Worm (Caenorhabditis elegans) whole organism, L1 larva: Measurements from ENCODE around the gene ZK856.14.

Experiments used
- C34B4.2 ChIP-seq: sonication (generic microtip); optimal IDR thresholded peaks from 2 replicates; lab custom pipeline; 2017; ENCODE audit warnings: mild to moderate bottlenecking, missing genetic modification characterization, missing compliant biosample characterization
- alr-1 ChIP-seq: fragments of 200-800 bp; sonication (Bioruptor generic); optimal IDR thresholded peaks from 2 replicates; lab custom pipeline; 2018; ENCODE audit warnings: borderline replicate concordance, mild to moderate bottlenecking, missing genetic modification characterization, missing compliant biosample characterization
- blmp-1 ChIP-seq: fragments of 150-350 bp; optimal IDR thresholded peaks from 2 replicates; lab custom pipeline; 2014; ENCODE audit warnings: missing biosample characterization, missing genetic modification characterization
- ceh-8 ChIP-seq: fragments of 200-800 bp; sonication (Bioruptor generic); optimal IDR thresholded peaks from 2 replicates; lab custom pipeline; 2018; ENCODE audit warnings: mild to moderate bottlenecking, missing genetic modification characterization, moderate library complexity, missing compliant biosample characterization
- ces-1 ChIP-seq: fragments of 150-350 bp; optimal IDR thresholded peaks from 2 replicates; lab custom pipeline; 2014; ENCODE audit warnings: missing biosample characterization, missing genetic modification reagents, missing genetic modification characterization
- efl-1 ChIP-seq, 4 experiments: fragments of 150-350 bp; optimal IDR thresholded peaks in 3 of 4; peaks in 1 of 4; 1 replicate in 1 of 4; 2 replicates in 3 of 4; lab custom pipeline; 2014; ENCODE audit warnings: missing biosample characterization in 2 of 4, missing genetic modification characterization in 2 of 4, missing genetic modification reagents in 2 of 4
- elt-2 ChIP-seq: sonication (generic microtip); optimal IDR thresholded peaks from 2 replicates; lab custom pipeline; 2016; ENCODE audit warnings: missing genetic modification characterization, mild to moderate bottlenecking, inconsistent platforms, missing compliant biosample characterization, missing genetic modification reagents
- ets-5 ChIP-seq: fragments of 200-800 bp; sonication (Bioruptor generic); IDR thresholded peaks from 2 replicates; pipeline ENCODE4 v1.3.6; 2022; ENCODE audit warnings: missing genetic modification characterization, missing compliant biosample characterization
- fkh-4 ChIP-seq: sonication (generic microtip); optimal IDR thresholded peaks from 2 replicates; lab custom pipeline; 2016; ENCODE audit warnings: missing compliant biosample characterization, missing genetic modification characterization, borderline replicate concordance
- fos-1 ChIP-seq: fragments of 150-350 bp; optimal IDR thresholded peaks from 2 replicates; lab custom pipeline; 2014; ENCODE audit warnings: missing biosample characterization, missing genetic modification characterization
- grh-1 ChIP-seq: fragments of 200-800 bp; sonication (Bioruptor generic); IDR thresholded peaks from 2 replicates; pipeline ENCODE4 v1.3.6; 2022; ENCODE audit warnings: missing genetic modification reagents, missing genetic modification characterization, missing compliant biosample characterization
- lin-14 ChIP-seq: fragments of 200-800 bp; sonication (Bioruptor generic); optimal IDR thresholded peaks from 2 replicates; lab custom pipeline; 2018; ENCODE audit warnings: mild to moderate bottlenecking, missing genetic modification characterization, moderate library complexity, missing compliant biosample characterization
- lin-35 ChIP-seq, 2 experiments: fragments of 150-350 bp; optimal IDR thresholded peaks; 2 replicates each; lab custom pipeline; 2014; ENCODE audit warnings: missing biosample characterization in 2 of 2, missing genetic modification characterization in 2 of 2, missing genetic modification reagents in 2 of 2
- nhr-12 ChIP-seq: sonication (generic microtip); optimal IDR thresholded peaks from 2 replicates; lab custom pipeline; 2017; ENCODE audit warnings: missing biosample characterization, missing genetic modification characterization
- nhr-47 ChIP-seq: sonication (generic microtip); optimal IDR thresholded peaks from 2 replicates; lab custom pipeline; 2016; ENCODE audit warnings: mild to moderate bottlenecking, missing genetic modification characterization, moderate library complexity, missing compliant biosample characterization
- nhr-71 ChIP-seq: sonication (generic microtip); optimal IDR thresholded peaks from 2 replicates; lab custom pipeline; 2016; ENCODE audit warnings: mild to moderate bottlenecking, missing genetic modification characterization, moderate library complexity, missing compliant biosample characterization
- nhr-76 ChIP-seq: sonication (generic microtip); optimal IDR thresholded peaks from 2 replicates; lab custom pipeline; 2017; ENCODE audit warnings: missing biosample characterization, missing genetic modification characterization
- nhr-77 ChIP-seq: fragments of 150-350 bp; optimal IDR thresholded peaks from 2 replicates; lab custom pipeline; 2014; ENCODE audit warnings: missing biosample characterization, missing genetic modification characterization
- nhr-84 ChIP-seq: sonication (generic microtip); optimal IDR thresholded peaks from 2 replicates; lab custom pipeline; 2017; ENCODE audit warnings: missing biosample characterization, missing genetic modification characterization
- nhr-90 ChIP-seq: sonication (generic microtip); optimal IDR thresholded peaks from 2 replicates; lab custom pipeline; 2016; ENCODE audit warnings: mild to moderate bottlenecking, missing genetic modification characterization, missing compliant biosample characterization; ENCODE audit not compliant: poor library complexity
- pag-3 ChIP-seq: sonication (generic microtip); optimal IDR thresholded peaks from 2 replicates; lab custom pipeline; 2017; ENCODE audit warnings: missing genetic modification characterization, mild to moderate bottlenecking, missing compliant biosample characterization, antibody characterized with exemption, borderline replicate concordance; ENCODE audit not compliant: insufficient read depth
- skn-1 ChIP-seq: fragments of 150-350 bp; optimal IDR thresholded peaks from 2 replicates; lab custom pipeline; 2014; ENCODE audit warnings: missing biosample characterization, missing genetic modification characterization
- snpc-4 ChIP-seq: fragments of 150-350 bp; optimal IDR thresholded peaks from 2 replicates; lab custom pipeline; 2014; ENCODE audit warnings: missing biosample characterization, missing genetic modification characterization
- sup-37 ChIP-seq: fragments of 200-800 bp; sonication (Bioruptor generic); optimal IDR thresholded peaks from 2 replicates; lab custom pipeline; 2018; ENCODE audit warnings: mild to moderate bottlenecking, missing genetic modification characterization, missing compliant biosample characterization
- vab-15 ChIP-seq: sonication (generic microtip); optimal IDR thresholded peaks from 2 replicates; lab custom pipeline; 2017; ENCODE audit warnings: missing genotype, mild to moderate bottlenecking, missing genetic modification characterization, missing compliant biosample characterization

ZK856.14 gene

DNA sequence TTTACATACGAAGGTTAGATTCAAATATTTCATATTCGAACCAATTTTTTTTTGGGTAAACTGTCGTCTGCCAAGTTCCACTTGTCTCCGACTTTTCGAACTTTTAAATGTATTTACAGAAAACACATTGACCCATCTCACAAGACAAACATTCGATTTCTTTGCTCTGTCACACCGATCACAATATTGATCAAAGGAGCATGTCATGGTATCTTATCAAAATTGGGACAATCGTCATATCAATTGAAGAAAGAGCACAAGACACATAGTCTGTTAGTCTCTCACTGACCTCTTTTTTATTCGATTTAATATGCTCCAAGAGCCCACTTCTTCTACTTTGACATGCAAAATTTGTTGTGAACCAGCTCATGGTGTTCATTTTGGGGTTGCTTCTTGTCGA is 39.2 kb downstream of the ZK856.14 start, which contains the start of gene nhr-232:
nhr-232 (plus strand) TSS at position 121 of the 400 bp plus-strand sequence.
- peak; percentile 70 for TF ChIP-seq elt-2 (tag; lab: Kevin White, UChicago)
- TF ChIP-seq efl-1 (optimal IDR thresholded peaks at IDR 0.05; lab: Kevin White, UChicago): no peak
- peak in 1 of 2 experiments; percentile 39 for TF ChIP-seq efl-1 (GFP tag; optimal IDR thresholded peaks at IDR 0.05 in 1 of 2; lab: Kevin White, UChicago)
- TF ChIP-seq lin-35 (GFP tag; optimal IDR thresholded peaks at IDR 0.05; lab: Kevin White, UChicago): peak in 1 of 2 experiments; percentile 32
- peak; percentile 17 for TF ChIP-seq lin-14 (GFP tag; lab: Kevin White, UChicago)
- TF ChIP-seq ets-5 (GFP tag; lab: Robert Waterston, UW): no peak
- TF ChIP-seq nhr-76 (tag; lab: Kevin White, UChicago): no peak
- no peak for TF ChIP-seq skn-1 (tag; lab: Kevin White, UChicago)
- TF ChIP-seq, all 84 proteins: peak for 4

DNA sequence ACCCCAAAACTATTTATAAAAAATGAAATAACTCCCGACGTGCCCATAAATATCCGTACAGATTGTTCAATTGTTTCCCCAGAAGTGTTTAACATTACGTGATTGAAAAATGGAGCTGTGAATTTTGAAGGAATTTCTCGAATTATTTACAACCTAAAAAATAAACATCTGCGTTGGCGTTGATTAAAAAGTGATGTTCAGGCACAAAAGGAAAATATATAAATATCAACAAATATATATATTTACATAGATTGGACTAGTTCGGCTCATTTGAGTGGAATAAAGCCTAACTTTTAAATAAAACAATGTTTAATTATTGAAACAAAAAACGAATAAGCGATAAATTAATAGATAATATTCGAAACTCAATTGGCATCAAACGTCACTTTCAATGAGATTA is 43.6 kb downstream of the ZK856.14 start, which contains the start of gene sri-18:
sri-18 (minus strand) TSS at position 101 of the 400 bp plus-strand sequence.
- no peak for TF ChIP-seq fos-1 (tag; lab: Kevin White, UChicago)
- TF ChIP-seq alr-1 (tag; lab: Kevin White, UChicago): no peak

DNA sequence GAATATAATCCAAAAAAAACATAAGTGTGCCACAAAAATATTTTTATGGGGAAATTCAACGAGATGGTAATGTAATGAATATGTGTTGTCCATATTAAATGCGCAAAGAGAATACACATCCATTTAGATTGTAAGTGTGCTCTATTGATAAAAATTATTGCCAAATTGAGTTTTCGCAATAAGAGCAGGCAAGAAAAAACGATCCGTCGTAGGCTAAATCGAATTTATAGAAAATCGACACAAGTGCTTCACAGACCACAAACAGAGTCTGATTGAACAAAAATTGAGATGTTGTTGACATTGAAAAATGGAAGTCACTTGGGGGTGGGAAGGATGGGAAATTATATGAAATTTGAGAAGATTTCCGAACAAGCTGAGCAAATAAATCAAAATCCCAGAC is 48.2 kb downstream of the ZK856.14 start:
- TF ChIP-seq lin-14 (GFP tag; lab: Kevin White, UChicago): peak; percentile 56
- TF ChIP-seq nhr-71 (tag; lab: Kevin White, UChicago): peak; percentile 18
- TF ChIP-seq pag-3 (tag; lab: Kevin White, UChicago): no peak
- TF ChIP-seq ces-1 (GFP tag; lab: Kevin White, UChicago): peak; percentile 10
- no peak for TF ChIP-seq fos-1 (tag; lab: Kevin White, UChicago)
- TF ChIP-seq nhr-47 (tag; lab: Kevin White, UChicago): peak; percentile 6
- no peak for TF ChIP-seq blmp-1 (tag; lab: Kevin White, UChicago)

DNA sequence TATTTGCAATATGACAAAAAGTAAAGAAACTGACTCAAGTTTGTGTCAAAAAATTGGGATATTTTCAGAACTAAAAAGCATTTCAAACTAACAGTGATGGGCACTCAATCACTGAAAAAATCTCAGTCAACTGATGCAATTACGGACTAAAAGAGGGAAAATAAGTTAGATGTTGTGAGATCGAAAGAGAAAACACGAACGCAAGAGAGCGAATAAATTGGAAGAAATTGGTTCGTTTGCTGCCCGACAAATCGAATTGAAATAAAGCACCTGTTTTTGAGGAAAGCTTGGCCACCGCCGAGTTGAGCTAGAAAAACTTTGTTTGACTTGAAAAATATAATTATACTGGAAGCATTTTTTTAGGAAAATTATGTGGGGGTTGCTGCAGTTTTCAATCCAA is 49.2 kb downstream of the ZK856.14 start:
- TF ChIP-seq nhr-76 (tag; lab: Kevin White, UChicago) (no peak), grh-1 (GFP tag; lab: Robert Waterston, UW) (no peak), vab-15 (tag; lab: Kevin White, UChicago) (no peak), nhr-12 (tag; lab: Kevin White, UChicago) (no peak), sup-37 (no peak), snpc-4 (tag; lab: Kevin White, UChicago) (no peak), C34B4.2 (no peak), nhr-77 (tag; lab: Kevin White, UChicago) (no peak), lin-14 (GFP tag; lab: Kevin White, UChicago) (no peak), ceh-8 (GFP tag; lab: Kevin White, UChicago) (no peak), blmp-1 (tag; lab: Kevin White, UChicago) (no peak), nhr-84 (no peak), fkh-4 (tag; lab: Kevin White, UChicago) (no peak), nhr-90 (no peak)
- TF ChIP-seq, all 84 proteins: peak for 0
